Worm (Caenorhabditis elegans) whole organism, L2 larva: ENCODE measurements around the gene srw-54.

Experiments used
- egl-27 ChIP-seq: sonication (generic microtip); optimal IDR thresholded peaks from 3 replicates; lab custom pipeline; 2017; ENCODE audit warnings: missing biosample characterization, missing genetic modification reagents, missing genetic modification characterization
- mab-5 ChIP-seq: fragments of 150-350 bp; optimal IDR thresholded peaks from 2 replicates; lab custom pipeline; 2014; ENCODE audit warnings: missing biosample characterization, missing genetic modification characterization
- mdl-1 ChIP-seq, 2 experiments: fragments of 150-350 bp in 1 of 2; sonication (generic microtip) in 1 of 2; optimal IDR thresholded peaks; 2 replicates each; lab custom pipeline; 2017; ENCODE audit warnings: missing biosample characterization in 2 of 2, missing genetic modification characterization in 2 of 2
- nhr-11 ChIP-seq: fragments of 150-350 bp; optimal IDR thresholded peaks from 2 replicates; lab custom pipeline; 2014; ENCODE audit warnings: missing biosample characterization, missing genetic modification characterization
- nhr-77 ChIP-seq: fragments of 150-350 bp; optimal IDR thresholded peaks from 2 replicates; lab custom pipeline; 2014; ENCODE audit warnings: missing biosample characterization, missing genetic modification characterization

DNA sequence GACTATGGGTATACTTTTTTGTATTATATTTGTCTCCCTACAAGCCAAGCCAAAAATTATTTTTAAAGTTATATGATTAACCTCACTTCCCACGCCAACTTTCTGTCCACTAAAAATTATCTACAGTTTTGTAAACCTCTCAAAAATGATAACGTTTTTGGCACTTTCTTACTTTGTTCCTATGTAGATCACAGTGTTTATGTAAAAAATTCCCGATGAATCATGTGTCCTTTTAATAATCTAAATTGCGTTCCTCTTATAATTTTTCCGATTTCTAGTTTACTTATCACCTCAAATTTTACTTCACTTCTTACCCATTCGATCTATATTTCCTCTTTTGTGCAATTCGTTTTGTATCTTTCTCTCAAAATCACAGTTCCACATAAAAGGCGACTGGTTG is 6.8 kb upstream of the srw-54 start:
- TF ChIP-seq nhr-11 (tag; lab: Kevin White, UChicago) (no peak), mdl-1 (tag; optimal IDR thresholded peaks at IDR 0.05; lab: Kevin White, UChicago) (no peak), egl-27 (tag; lab: Kevin White, UChicago) (no peak), nhr-77 (tag; lab: Kevin White, UChicago) (no peak), mab-5 (tag; lab: Kevin White, UChicago) (no peak)
